Worm (Caenorhabditis elegans): ENCODE results near the gene Y53C12A.10.

- no peak for TF ChIP-seq nhr-12 (tag; optimal IDR thresholded peaks at IDR 0.05)
- no peak for TF ChIP-seq sma-3 (GFP tag; optimal IDR thresholded peaks at IDR 0.05)
- no peak for TF ChIP-seq elt-3 (tag; optimal IDR thresholded peaks at IDR 0.05)
- no peak for TF ChIP-seq ama-1 (optimal IDR thresholded peaks at IDR 0.05)
- TF ChIP-seq snpc-4 (tag; optimal IDR thresholded peaks at IDR 0.05), result no peak
- no peak for TF ChIP-seq alr-1 (tag; optimal IDR thresholded peaks at IDR 0.05)
- no peak for TF ChIP-seq unc-39 (tag; optimal IDR thresholded peaks at IDR 0.05)
- TF ChIP-seq egl-27 (tag; optimal IDR thresholded peaks at IDR 0.05), result no peak
Observed at ce11 chrII:9729866-9730265, 25.2 kb upstream of the Y53C12A.10 start.
